Fruit fly (Drosophila melanogaster) S2 (cell line): ENCODE data around the gene CG2938.

ENCODE experiments used
- CG8478 ChIP-seq: fragments of >200 bp; optimal IDR thresholded peaks from 2 replicates; lab custom pipeline; 2018
- CTCF ChIP-seq, 2 experiments: fragments of >200 bp; optimal IDR thresholded peaks; 2 replicates each; lab custom pipeline; 2018

DNA sequence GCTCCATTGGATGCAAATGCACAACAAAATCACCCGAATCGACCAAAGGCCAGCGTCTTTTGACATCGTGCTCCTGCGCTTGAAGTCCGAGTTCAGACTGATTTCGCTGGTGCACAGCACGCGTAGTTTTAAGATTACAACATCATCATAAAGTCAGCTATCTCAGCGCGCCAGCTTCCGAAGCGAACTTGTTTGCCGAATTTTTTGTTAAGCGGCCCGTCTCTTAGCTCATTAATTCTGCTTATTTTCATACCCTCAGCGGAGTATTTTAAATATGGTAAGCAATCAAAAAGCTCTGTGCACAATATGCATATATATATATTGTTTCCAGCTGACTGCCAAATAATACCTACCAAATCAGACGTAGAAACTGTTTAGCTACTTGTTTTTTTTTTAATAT lies 35.0 kb upstream of the CG2938 start, which contains the start of gene CG6414:
- TF ChIP-seq CG8478 (lab: Kevin White, UChicago), result no peak
- TF ChIP-seq CTCF (optimal IDR thresholded peaks at IDR 0.05; lab: Kevin White, UChicago), result no peak
